Worm (Caenorhabditis elegans): ENCODE results near the gene atic-1.

DNA sequence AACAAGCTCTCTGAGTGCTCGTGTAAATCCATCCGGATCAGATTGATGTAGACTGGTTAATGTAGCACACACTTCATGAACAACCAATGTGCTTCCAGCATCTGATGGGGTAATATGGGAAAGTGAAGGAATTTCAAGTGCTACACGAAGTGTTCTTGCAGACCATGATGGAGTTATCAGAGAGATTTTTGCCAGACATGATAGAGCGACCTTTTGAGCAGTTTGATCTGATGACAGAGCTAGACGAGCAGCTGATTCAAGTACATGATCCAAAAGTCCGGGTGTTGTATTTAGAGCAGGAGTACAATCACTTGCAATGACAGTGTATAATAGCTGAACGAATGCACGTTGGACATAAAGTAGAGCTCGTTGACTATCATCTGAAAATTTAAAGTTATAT is 36.1 kb downstream of the atic-1 start:
- TF ChIP-seq nhr-11 (tag; optimal IDR thresholded peaks at IDR 0.05): no peak
- no peak for TF ChIP-seq dmd-9 (GFP tag; IDR thresholded peaks at IDR 0.05)
- TF ChIP-seq unc-130 (GFP tag; optimal IDR thresholded peaks at IDR 0.05): no peak
- no peak for TF ChIP-seq ZK546.5 (tag; optimal IDR thresholded peaks at IDR 0.05)
- no peak for TF ChIP-seq nhr-6 (tag; optimal IDR thresholded peaks at IDR 0.05)
- no peak for TF ChIP-seq pha-4 (GFP tag; IDR thresholded peaks at IDR 0.05)
- no peak for TF ChIP-seq pha-4 (tag; optimal IDR thresholded peaks at IDR 0.05)
- TF ChIP-seq ztf-11 (tag; optimal IDR thresholded peaks at IDR 0.05): no peak
- TF ChIP-seq mep-1 (tag; optimal IDR thresholded peaks at IDR 0.05): no peak
- TF ChIP-seq zfp-2 (tag; optimal IDR thresholded peaks at IDR 0.05): no peak
- no peak for TF ChIP-seq nhr-77 (tag; optimal IDR thresholded peaks at IDR 0.05)
- no peak for TF ChIP-seq snpc-4 (tag; optimal IDR thresholded peaks at IDR 0.05)
- no peak for TF ChIP-seq nhr-102 (tag; optimal IDR thresholded peaks at IDR 0.05)
- TF ChIP-seq F44E2.7 (GFP tag; IDR thresholded peaks at IDR 0.05): no peak

Data from whole organism, L4 larva.